Fruit fly (Drosophila melanogaster) whole organism, embryonic: ENCODE results near the gene CG3556.

Source experiments
- Adf1 ChIP-seq: fragments of 200-800 bp; sonication (Bioruptor generic); IDR thresholded peaks from 2 replicates; pipeline ENCODE4 v1.3.6; 2022; ENCODE audit warnings: missing biosample characterization, missing genetic modification characterization
- Atf-2 ChIP-seq: fragments of 200-800 bp; sonication (Bioruptor generic); optimal IDR thresholded peaks from 2 replicates; lab custom pipeline; 2016; ENCODE audit warnings: missing biosample characterization, missing genetic modification characterization
- CG10267 ChIP-seq: fragments of 200-800 bp; sonication (Bioruptor generic); optimal IDR thresholded peaks from 2 replicates; lab custom pipeline; 2018; ENCODE audit warnings: missing biosample characterization, mild to moderate bottlenecking, missing genetic modification characterization, moderate library complexity
- CG11504 ChIP-seq: fragments of 200-800 bp; sonication (Bioruptor generic); optimal IDR thresholded peaks from 3 replicates; lab custom pipeline; 2019; ENCODE audit warnings: missing biosample characterization, mild to moderate bottlenecking, missing genetic modification characterization, moderate library complexity
- CG14710 ChIP-seq: fragments of 200-800 bp; sonication (Bioruptor generic); optimal IDR thresholded peaks from 3 replicates; lab custom pipeline; 2019; ENCODE audit warnings: missing biosample characterization, mild to moderate bottlenecking, missing genetic modification characterization, moderate library complexity
- CG15011 ChIP-seq: fragments of 200-800 bp; sonication (Bioruptor generic); optimal IDR thresholded peaks from 3 replicates; lab custom pipeline; 2018; ENCODE audit warnings: missing biosample characterization, mild to moderate bottlenecking, missing genetic modification characterization
- CG15073 ChIP-seq: fragments of 200-800 bp; sonication (Bioruptor generic); optimal IDR thresholded peaks from 2 replicates; lab custom pipeline; 2016; ENCODE audit warnings: missing biosample characterization, missing genetic modification characterization
- CG15601 ChIP-seq: fragments of 200-800 bp; sonication (Bioruptor generic); optimal IDR thresholded peaks from 3 replicates; lab custom pipeline; 2019; ENCODE audit warnings: missing biosample characterization, mild to moderate bottlenecking, missing genetic modification characterization, moderate library complexity
- CG16863 ChIP-seq: fragments of 200-800 bp; sonication (Bioruptor generic); optimal IDR thresholded peaks from 3 replicates; lab custom pipeline; 2016; ENCODE audit warnings: missing biosample characterization, missing genetic modification characterization
- CG18476 ChIP-seq: fragments of 200-800 bp; sonication (Bioruptor generic); optimal IDR thresholded peaks from 2 replicates; lab custom pipeline; 2016; ENCODE audit warnings: missing biosample characterization, mild to moderate bottlenecking, missing genetic modification characterization
- CG30403 ChIP-seq: fragments of 200-800 bp; sonication (Bioruptor generic); optimal IDR thresholded peaks from 3 replicates; lab custom pipeline; 2016; ENCODE audit warnings: missing biosample characterization, missing genetic modification characterization
- CG4617 ChIP-seq: fragments of 200-800 bp; sonication (Bioruptor generic); optimal IDR thresholded peaks from 3 replicates; lab custom pipeline; 2016; ENCODE audit warnings: missing biosample characterization, missing genetic modification characterization, borderline replicate concordance
- CG4820 ChIP-seq: fragments of 200-800 bp; sonication (Bioruptor generic); optimal IDR thresholded peaks from 3 replicates; lab custom pipeline; 2016; ENCODE audit warnings: missing biosample characterization, missing genetic modification characterization
- CG6854 ChIP-seq: fragments of 200-800 bp; sonication (Bioruptor generic); optimal IDR thresholded peaks from 3 replicates; lab custom pipeline; 2017; ENCODE audit warnings: missing biosample characterization, mild to moderate bottlenecking, missing genetic modification characterization
- CG7556 ChIP-seq: fragments of 200-800 bp; sonication (Bioruptor generic); optimal IDR thresholded peaks from 2 replicates; lab custom pipeline; 2017; ENCODE audit warnings: missing biosample characterization, mild to moderate bottlenecking, missing genetic modification characterization
- CG8924 ChIP-seq: fragments of 200-800 bp; optimal IDR thresholded peaks from 3 replicates; lab custom pipeline; 2019; ENCODE audit warnings: missing biosample characterization, mild to moderate bottlenecking, missing genetic modification characterization, moderate library complexity
- Chrac-16 ChIP-seq: fragments of 200-800 bp; sonication (Bioruptor generic); optimal IDR thresholded peaks from 3 replicates; lab custom pipeline; 2016; ENCODE audit warnings: missing biosample characterization, missing genetic modification characterization
- Dref ChIP-seq: fragments of 200-800 bp; sonication (Bioruptor generic); IDR thresholded peaks from 2 replicates; pipeline ENCODE4 v1.3.6; 2022; ENCODE audit warnings: missing biosample characterization, missing genetic modification characterization
- Eip74EF ChIP-seq, 2 experiments: fragments of 200-800 bp in 1 of 2; fragments of >200 bp in 1 of 2; sonication (Bioruptor generic) in 1 of 2; optimal IDR thresholded peaks; 2 replicates each; lab custom pipeline; 2017 to 2019; ENCODE audit warnings: missing biosample characterization in 2 of 2, missing genetic modification characterization in 2 of 2, mild to moderate bottlenecking in 1 of 2, moderate library complexity in 1 of 2
- Ets97D ChIP-seq: fragments of 200-800 bp; sonication (Bioruptor generic); optimal IDR thresholded peaks from 3 replicates; lab custom pipeline; 2016; ENCODE audit warnings: missing biosample characterization, missing genetic modification characterization
- HLHmδ ChIP-seq: fragments of 200-800 bp; sonication (Bioruptor generic); optimal IDR thresholded peaks from 2 replicates; lab custom pipeline; 2018; ENCODE audit warnings: missing biosample characterization, mild to moderate bottlenecking, missing genetic modification characterization, moderate library complexity
- NC2β ChIP-seq: fragments of 200-800 bp; sonication (Bioruptor generic); optimal IDR thresholded peaks from 2 replicates; lab custom pipeline; 2016; ENCODE audit warnings: missing biosample characterization, missing genetic modification characterization
- Nf-YA ChIP-seq: fragments of 200-800 bp; sonication (Bioruptor generic); IDR thresholded peaks from 2 replicates; pipeline ENCODE4 v1.3.6; 2022; ENCODE audit warnings: missing biosample characterization, missing genetic modification characterization
- NfI ChIP-seq: fragments of 200-800 bp; sonication (Bioruptor generic); optimal IDR thresholded peaks from 3 replicates; lab custom pipeline; 2018; ENCODE audit warnings: missing biosample characterization, mild to moderate bottlenecking, missing genetic modification characterization, moderate library complexity
- Opbp ChIP-seq: fragments of 200-800 bp; sonication (Bioruptor generic); IDR thresholded peaks from 3 replicates; pipeline ENCODE4 v1.3.6; 2022; ENCODE audit warnings: missing biosample characterization, missing genetic modification characterization; ENCODE audit not compliant: partially characterized antibody
- Pdp1 ChIP-seq, 2 experiments: fragments of 200-800 bp; sonication (Bioruptor generic); optimal IDR thresholded peaks; 3 replicates each; lab custom pipeline; 2016; ENCODE audit warnings: missing biosample characterization in 2 of 2, missing genetic modification characterization in 2 of 2, mild to moderate bottlenecking in 1 of 2, moderate library complexity in 1 of 2
- Poxn ChIP-seq: fragments of 200-800 bp; sonication (Bioruptor generic); IDR thresholded peaks from 2 replicates; pipeline ENCODE4 v1.3.6; 2022; ENCODE audit warnings: missing biosample characterization, missing genetic modification characterization
- Scr ChIP-seq: fragments of 200-800 bp; sonication (Bioruptor generic); IDR thresholded peaks from 2 replicates; pipeline ENCODE4 v1.3.6; 2022; ENCODE audit warnings: missing biosample characterization, missing genetic modification characterization; ENCODE audit not compliant: partially characterized antibody
- Sin3A ChIP-seq: fragments of >200 bp; optimal IDR thresholded peaks from 2 replicates; lab custom pipeline; 2018
- Spps ChIP-seq: fragments of 200-800 bp; sonication (Bioruptor generic); optimal IDR thresholded peaks from 2 replicates; lab custom pipeline; 2018; ENCODE audit warnings: missing biosample characterization, mild to moderate bottlenecking, missing genetic modification characterization
- YL-1 ChIP-seq: fragments of 200-800 bp; sonication (Bioruptor generic); optimal IDR thresholded peaks from 3 replicates; lab custom pipeline; 2017; ENCODE audit warnings: missing biosample characterization, mild to moderate bottlenecking, missing genetic modification characterization
- ash1 ChIP-seq: fragments of 200-800 bp; sonication (Bioruptor generic); optimal IDR thresholded peaks from 2 replicates; lab custom pipeline; 2018; ENCODE audit warnings: missing biosample characterization, mild to moderate bottlenecking, missing genetic modification characterization
- ato ChIP-seq: fragments of 200-800 bp; sonication (Bioruptor generic); IDR thresholded peaks from 2 replicates; pipeline ENCODE4 v1.3.6; 2022; ENCODE audit warnings: missing biosample characterization, missing genetic modification characterization; ENCODE audit not compliant: partially characterized antibody
- bigmax ChIP-seq: fragments of 200-800 bp; sonication (Bioruptor generic); optimal IDR thresholded peaks from 2 replicates; lab custom pipeline; 2018; ENCODE audit warnings: missing biosample characterization, mild to moderate bottlenecking, missing genetic modification characterization
- cad ChIP-seq: fragments of >200 bp; optimal IDR thresholded peaks from 2 replicates; lab custom pipeline; 2017; ENCODE audit warnings: missing biosample characterization, missing genetic modification characterization
- crc ChIP-seq: fragments of 200-800 bp; sonication (Bioruptor generic); optimal IDR thresholded peaks from 2 replicates; lab custom pipeline; 2016; ENCODE audit warnings: missing biosample characterization, missing genetic modification characterization
- crol ChIP-seq: fragments of 200-800 bp; sonication (Bioruptor generic); IDR thresholded peaks from 2 replicates; pipeline ENCODE4 v1.3.6; 2022; ENCODE audit warnings: missing biosample characterization, missing genetic modification characterization
- crp ChIP-seq, 2 experiments: fragments of 200-800 bp; sonication (Bioruptor generic); optimal IDR thresholded peaks; 2 replicates in 1 of 2; 3 replicates in 1 of 2; lab custom pipeline; 2017; ENCODE audit warnings: missing biosample characterization in 2 of 2, missing genetic modification characterization in 2 of 2, mild to moderate bottlenecking in 1 of 2, moderate library complexity in 1 of 2
- exex ChIP-seq: fragments of 200-800 bp; sonication (Bioruptor generic); optimal IDR thresholded peaks from 4 replicates; lab custom pipeline; 2018; ENCODE audit warnings: missing biosample characterization, mild to moderate bottlenecking, missing genetic modification characterization, moderate library complexity
- grau ChIP-seq: fragments of 200-800 bp; optimal IDR thresholded peaks from 3 replicates; lab custom pipeline; 2019; ENCODE audit warnings: missing biosample characterization, mild to moderate bottlenecking, missing genetic modification characterization, moderate library complexity
- jigr1 ChIP-seq: fragments of 200-800 bp; sonication (Bioruptor generic); IDR thresholded peaks from 3 replicates; pipeline ENCODE4 v1.3.6; 2022; ENCODE audit warnings: missing biosample characterization, missing genetic modification characterization
- lmd ChIP-seq: fragments of 200-800 bp; sonication (Bioruptor generic); IDR thresholded peaks from 2 replicates; pipeline ENCODE4 v1.3.6; 2022; ENCODE audit warnings: missing biosample characterization, missing genetic modification characterization
- pb ChIP-seq: fragments of 200-800 bp; sonication (Bioruptor generic); optimal IDR thresholded peaks from 3 replicates; lab custom pipeline; 2016; ENCODE audit warnings: missing biosample characterization, missing genetic modification characterization
- pnt ChIP-seq: fragments of 200-800 bp; sonication (Bioruptor generic); optimal IDR thresholded peaks from 3 replicates; lab custom pipeline; 2016; ENCODE audit warnings: missing biosample characterization, missing genetic modification characterization
- sim ChIP-seq: fragments of 200-800 bp; sonication (Bioruptor generic); IDR thresholded peaks from 2 replicates; pipeline ENCODE4 v1.3.6; 2022; ENCODE audit warnings: missing biosample characterization, missing genetic modification characterization
- slbo ChIP-seq: fragments of 200-800 bp; sonication (Bioruptor generic); IDR thresholded peaks from 2 replicates; pipeline ENCODE4 v1.3.6; 2022; ENCODE audit warnings: missing biosample characterization, missing genetic modification characterization
- ssp ChIP-seq: fragments of 200-800 bp; sonication (Bioruptor generic); IDR thresholded peaks from 2 replicates; pipeline ENCODE4 v1.3.6; 2022; ENCODE audit warnings: missing biosample characterization, missing genetic modification characterization
- vvl ChIP-seq: fragments of 200-800 bp; sonication (Bioruptor generic); IDR thresholded peaks from 2 replicates; pipeline ENCODE4 v1.3.6; 2022; ENCODE audit warnings: missing biosample characterization, missing genetic modification characterization
- zf30C ChIP-seq: fragments of 200-800 bp; sonication (Bioruptor generic); optimal IDR thresholded peaks from 3 replicates; lab custom pipeline; 2018; ENCODE audit warnings: missing biosample characterization, mild to moderate bottlenecking, missing genetic modification characterization
- zfh1 ChIP-seq: fragments of 200-800 bp; sonication (Bioruptor generic); IDR thresholded peaks from 3 replicates; pipeline ENCODE4 v1.3.6; 2022; ENCODE audit warnings: missing biosample characterization, missing genetic modification characterization

The CG3556 gene

DNA sequence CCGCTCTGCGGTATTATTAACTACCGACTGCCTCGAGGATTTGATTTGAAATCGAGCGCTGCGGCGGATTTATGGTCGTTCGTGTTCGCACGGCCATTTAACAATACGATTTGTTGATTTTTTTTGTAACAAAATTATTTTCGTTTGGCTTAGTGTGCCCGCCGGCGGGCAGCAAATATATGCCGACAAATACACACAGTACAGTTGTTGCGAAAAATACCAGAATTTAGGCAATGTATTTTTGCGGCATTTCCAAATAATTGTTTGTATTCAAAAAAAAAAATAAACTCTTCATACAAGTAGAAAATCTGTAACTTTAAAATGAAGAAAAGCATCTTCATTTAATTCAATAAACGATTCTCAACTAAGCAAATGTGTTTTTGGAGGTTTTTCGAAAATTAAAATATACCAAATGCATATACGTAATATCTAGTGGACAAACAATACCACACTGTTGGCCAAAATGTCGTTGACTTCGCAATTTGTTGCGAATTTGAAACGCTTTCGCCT, 18.6 kb downstream of the CG3556 start, which contains the start of the genes Usf and CG15912 (continued):
- TF ChIP-seq jigr1 (GFP tag; lab: Robert Waterston, UW) (no peak), vvl (GFP tag; lab: Robert Waterston, UW) (no peak), CG8924 (tag; lab: Kevin White, UChicago) (no peak), CG15011 (no peak), Sin3A (lab: Kevin White, UChicago) (peak; percentile 52), CG15073 (GFP tag; lab: Kevin White, UChicago) (no peak), CG11504 (tag; lab: Kevin White, UChicago) (no peak), Adf1 (no peak), CG10267 (tag; lab: Kevin White, UChicago) (peak; percentile 9)

- no peak for TF ChIP-seq zf30C (GFP tag; lab: Kevin White, UChicago)
- TF ChIP-seq CG6854, result no peak
- TF ChIP-seq lmd (GFP tag; lab: Robert Waterston, UW), result no peak
- TF ChIP-seq ssp, result no peak
- no peak for TF ChIP-seq NC2β (GFP tag; lab: Kevin White, UChicago)
- TF ChIP-seq Opbp (GFP tag; lab: Robert Waterston, UW), result no peak
- no peak for TF ChIP-seq bigmax
- no peak for TF ChIP-seq grau (tag; lab: Kevin White, UChicago)
- TF ChIP-seq YL-1 (GFP tag; lab: Kevin White, UChicago), result peak; percentile 31
- no peak for TF ChIP-seq pb (GFP tag; lab: Kevin White, UChicago)
- no peak for TF ChIP-seq exex (tag; lab: Kevin White, UChicago)
- TF ChIP-seq Nf-YA, result no peak
- TF ChIP-seq Eip74EF (GFP tag; optimal IDR thresholded peaks at IDR 0.05; lab: Kevin White, UChicago), result no peak
- TF ChIP-seq HLHmδ (GFP tag; lab: Kevin White, UChicago), result no peak
- TF ChIP-seq crp (GFP tag; optimal IDR thresholded peaks at IDR 0.05; lab: Kevin White, UChicago), result no peak
- peak; percentile 12 for TF ChIP-seq Ets97D (GFP tag; lab: Kevin White, UChicago)
- TF ChIP-seq pnt (GFP tag; lab: Kevin White, UChicago), result no peak
- no peak for TF ChIP-seq CG15601 (tag; lab: Kevin White, UChicago)
- TF ChIP-seq ash1 (GFP tag; lab: Kevin White, UChicago), result no peak
- TF ChIP-seq CG30403 (GFP tag; lab: Kevin White, UChicago), result no peak
- TF ChIP-seq Poxn (GFP tag; lab: Robert Waterston, UW), result no peak
- TF ChIP-seq zfh1 (GFP tag; lab: Robert Waterston, UW), result 0 out of 3 replicates have a peak, but pooled peaks have one; percentile 8
- no peak for TF ChIP-seq ato (GFP tag; lab: Robert Waterston, UW)
- TF ChIP-seq crol (GFP tag; lab: Robert Waterston, UW), result no peak
- TF ChIP-seq NfI (GFP tag; lab: Kevin White, UChicago), result no peak
- no peak for TF ChIP-seq Spps (tag; lab: Kevin White, UChicago)
- no peak for TF ChIP-seq CG18476
- TF ChIP-seq Scr (GFP tag; lab: Robert Waterston, UW), result no peak
- no peak for TF ChIP-seq crc (GFP tag; lab: Kevin White, UChicago)
- TF ChIP-seq CG4617 (GFP tag; lab: Kevin White, UChicago), result peak; percentile 67
- TF ChIP-seq CG16863 (GFP tag; lab: Kevin White, UChicago), result no peak
- peak in 1 of 2 experiments; percentile 30 for TF ChIP-seq Pdp1 (GFP tag; optimal IDR thresholded peaks at IDR 0.05; lab: Kevin White, UChicago)
- TF ChIP-seq sim, result no peak
- no peak for TF ChIP-seq Atf-2
- no peak for TF ChIP-seq Chrac-16 (GFP tag; lab: Kevin White, UChicago)
- TF ChIP-seq CG14710, result peak; percentile 5
- TF ChIP-seq Sin3A (lab: Kevin White, UChicago), result peak; percentile 28
- no peak for TF ChIP-seq Dref (GFP tag; lab: Robert Waterston, UW)
- no peak for TF ChIP-seq CG4820 (GFP tag; lab: Kevin White, UChicago)
- no peak for TF ChIP-seq slbo
- no peak for TF ChIP-seq CG7556
- TF ChIP-seq cad (GFP tag; lab: Kevin White, UChicago), result no peak
These were observed 21.7 kb downstream of the CG3556 start, which contains the start of the genes CG11436 and CG3527 for dm6 chrX:4551717-4552116. CG11436 (minus strand) TSS chrX:4551878. CG3527 (plus strand) TSS chrX:4551973.
